Worm (Caenorhabditis elegans): ENCODE data around the gene Y57G11B.8.
"Not testable (repeated sequence)": the region's sequence is repeated elsewhere in the genome, so short reads cannot be mapped to it uniquely, and the experiment has no call there.

Gene Y57G11B.8

DNA sequence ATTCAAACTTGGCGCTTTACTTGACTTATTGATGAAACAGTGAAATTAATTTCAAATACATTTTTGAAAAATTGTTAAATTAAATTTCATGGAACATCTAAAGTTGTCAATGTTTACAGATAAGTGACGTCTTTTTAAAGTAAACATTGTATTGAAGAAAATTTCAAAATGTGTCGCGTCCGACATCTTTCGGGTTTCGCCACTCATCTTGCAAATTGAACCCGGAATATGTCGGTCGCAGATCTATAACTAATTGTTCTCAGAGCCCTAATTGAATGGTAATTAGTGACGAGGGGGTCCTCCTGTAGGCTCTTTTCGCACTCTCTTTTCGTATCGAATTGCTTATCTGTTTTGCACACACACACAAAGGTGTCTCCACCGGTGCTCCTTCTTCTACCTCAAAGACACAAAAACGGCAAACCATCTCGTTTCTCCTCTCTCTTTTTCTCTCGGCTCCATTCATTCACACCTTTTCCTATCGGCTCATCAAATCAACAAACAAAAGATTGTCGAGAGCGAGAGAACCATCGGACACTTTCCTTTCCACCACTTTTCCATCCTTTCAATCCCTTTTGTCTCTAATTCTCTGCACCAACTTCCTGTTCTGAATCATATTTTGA lies 15.7 kb downstream of the Y57G11B.8 start:
- TF ChIP-seq F13H6.1 (tag; optimal IDR thresholded peaks at IDR 0.05) (peak; percentile 9), nhr-129 (tag; optimal IDR thresholded peaks at IDR 0.05) (peak; percentile 50), snpc-4 (tag; optimal IDR thresholded peaks at IDR 0.05) (peak; percentile 25), fos-1 (tag; optimal IDR thresholded peaks at IDR 0.05) (peak; percentile 19), lsy-2 (tag; optimal IDR thresholded peaks at IDR 0.05) (no peak), R02D3.7 (tag; optimal IDR thresholded peaks at IDR 0.05) (no peak)

ce11 chrIV:14561677-14562076 lies 16.8 kb downstream of the Y57G11B.8 start:
- TF ChIP-seq Y55F3AM.14 (GFP tag; optimal IDR thresholded peaks at IDR 0.05) (no peak), snpc-4 (tag; optimal IDR thresholded peaks at IDR 0.05) (peak; percentile 2), crh-2 (tag; optimal IDR thresholded peaks at IDR 0.05) (peak; percentile 13), unc-62 (GFP tag; optimal IDR thresholded peaks at IDR 0.05) (no peak), sma-9 (GFP tag; optimal IDR thresholded peaks at IDR 0.05) (no peak), sma-9 (tag; optimal IDR thresholded peaks at IDR 0.05) (no peak)

- TF ChIP-seq nhr-6 (tag; optimal IDR thresholded peaks at IDR 0.05) = no peak
- no peak for TF ChIP-seq snpc-4 (tag; optimal IDR thresholded peaks at IDR 0.05)
- TF ChIP-seq fos-1 (tag; optimal IDR thresholded peaks at IDR 0.05) = peak; percentile 51
Measured at ce11 chrIV:14559267-14559666, 19.2 kb downstream of the Y57G11B.8 start.

ce11 chrIV:14557642-14558041 lies 20.9 kb downstream of the Y57G11B.8 start:
- TF ChIP-seq ceh-82 (tag; optimal IDR thresholded peaks at IDR 0.05) = no peak

- TF ChIP-seq unc-62 (GFP tag; optimal IDR thresholded peaks at IDR 0.05) (no peak), nhr-12 (tag; optimal IDR thresholded peaks at IDR 0.05) (no peak), ztf-11 (tag; optimal IDR thresholded peaks at IDR 0.05) (no peak)
Measured at ce11 chrIV:14554788-14555187, 23.7 kb downstream of the Y57G11B.8 start, which contains the start of gene Y57G11B.6. Y57G11B.6 (minus strand) TSS chrIV:14554888.

DNA sequence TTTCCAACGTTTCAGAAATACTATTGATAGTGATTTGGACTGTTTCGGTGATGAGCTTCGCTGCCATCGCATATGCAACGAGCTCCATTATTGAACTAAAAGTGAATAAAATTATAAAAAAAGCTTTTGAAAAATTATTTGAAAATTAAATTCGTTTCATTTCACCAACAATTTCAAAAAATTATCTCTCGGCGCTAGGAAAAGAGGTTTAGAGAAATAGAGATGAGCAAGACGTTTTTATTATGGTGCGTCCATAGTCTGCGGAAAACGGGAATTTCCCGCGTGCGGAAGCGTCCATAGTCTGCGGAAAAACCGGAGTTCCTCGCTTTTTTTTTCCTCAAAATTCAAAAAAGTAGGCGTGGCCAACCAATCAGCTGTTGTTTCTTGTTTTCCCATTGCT lies 26.6 kb downstream of the Y57G11B.8 start, which contains the start of gene pals-30:
TSS of gene pals-30 (minus strand) at position 101 of the 400 bp plus-strand sequence.
- TF ChIP-seq F13H6.1, unc-39, gmeb-1 (tag; optimal IDR thresholded peaks at IDR 0.05): not testable (repeated sequence)

ce11 chrIV:14549308-14549707 lies 29.2 kb downstream of the Y57G11B.8 start, which contains the start of gene T27E7.9:
T27E7.9 (minus strand) TSS chrIV:14549408.
- TF ChIP-seq Y55F3AM.14 (GFP tag; optimal IDR thresholded peaks at IDR 0.05) (no peak), crh-2 (tag; optimal IDR thresholded peaks at IDR 0.05) (no peak), nhr-23 (tag; optimal IDR thresholded peaks at IDR 0.05) (no peak), blmp-1 (tag; optimal IDR thresholded peaks at IDR 0.05; ENCODE audit: insufficient read depth) (no peak), zag-1 (tag; optimal IDR thresholded peaks at IDR 0.05) (no peak), nhr-12 (tag; optimal IDR thresholded peaks at IDR 0.05) (no peak), unc-39 (tag; optimal IDR thresholded peaks at IDR 0.05) (no peak), dmd-4 (tag; optimal IDR thresholded peaks at IDR 0.05) (no peak), skn-1 (tag; optimal IDR thresholded peaks at IDR 0.05) (no peak), mbf-1 (tag; optimal IDR thresholded peaks at IDR 0.05) (no peak), nhr-77 (tag; optimal IDR thresholded peaks at IDR 0.05) (no peak), ceh-16 (tag; optimal IDR thresholded peaks at IDR 0.05) (no peak), ceh-82 (tag; optimal IDR thresholded peaks at IDR 0.05) (no peak), fos-1 (tag; optimal IDR thresholded peaks at IDR 0.05) (no peak), peb-1 (tag; optimal IDR thresholded peaks at IDR 0.05) (no peak), elt-1 (tag; optimal IDR thresholded peaks at IDR 0.05) (no peak), elt-3 (tag; optimal IDR thresholded peaks at IDR 0.05) (no peak), C34F6.9 (tag; optimal IDR thresholded peaks at IDR 0.05) (no peak)

Data from whole organism, L2 larva.